Fruit fly (Drosophila melanogaster) whole organism, pupa: ENCODE data around the gene Tbc1d22.

Experiments
- CG13204 ChIP-seq: fragments of 200-800 bp; sonication (Bioruptor generic); optimal IDR thresholded peaks from 2 replicates; lab custom pipeline; 2018; ENCODE audit warnings: missing biosample characterization, mild to moderate bottlenecking, missing genetic modification characterization, moderate library complexity
- CG14655 ChIP-seq: fragments of 200-800 bp; sonication (Bioruptor generic); optimal IDR thresholded peaks from 3 replicates; lab custom pipeline; 2017; ENCODE audit warnings: mild to moderate bottlenecking, missing biosample characterization, missing genetic modification reagents, missing genetic modification characterization
- CG15710 ChIP-seq: fragments of 200-800 bp; sonication (Bioruptor generic); optimal IDR thresholded peaks from 2 replicates; lab custom pipeline; 2018; ENCODE audit warnings: missing biosample characterization, mild to moderate bottlenecking, missing genetic modification characterization, moderate library complexity
- CG4496 ChIP-seq: fragments of 200-800 bp; sonication (Bioruptor generic); IDR thresholded peaks from 3 replicates; pipeline ENCODE4 v1.3.6; 2022; ENCODE audit warnings: missing biosample characterization, missing genetic modification characterization
- CG8159 ChIP-seq: fragments of 200-800 bp; sonication (Bioruptor generic); optimal IDR thresholded peaks from 3 replicates; lab custom pipeline; 2018; ENCODE audit warnings: missing biosample characterization, mild to moderate bottlenecking, missing genetic modification characterization, moderate library complexity
- Ets98B ChIP-seq: fragments of 200-800 bp; sonication (Bioruptor generic); IDR thresholded peaks from 2 replicates; pipeline ENCODE4 v1.3.6; 2022; ENCODE audit warnings: missing biosample characterization, missing genetic modification characterization
- Pif1A ChIP-seq: fragments of 200-800 bp; sonication (Bioruptor generic); optimal IDR thresholded peaks from 3 replicates; lab custom pipeline; 2016; ENCODE audit warnings: missing biosample characterization, missing genetic modification characterization
- fd96Ca ChIP-seq: fragments of 200-800 bp; sonication (Bioruptor generic); IDR thresholded peaks from 3 replicates; pipeline ENCODE4 v1.3.6; 2022; ENCODE audit warnings: missing biosample characterization, missing genetic modification characterization
- rn ChIP-seq: fragments of 200-800 bp; sonication (Bioruptor generic); IDR thresholded peaks from 2 replicates; pipeline ENCODE4 v1.3.6; 2022; ENCODE audit warnings: missing biosample characterization, missing genetic modification characterization

dm6 chr3R:21071312-21071711 lies 30.7 kb upstream of the Tbc1d22 start:
- TF ChIP-seq CG15710 (no peak), CG14655 (GFP tag; lab: Kevin White, UChicago) (no peak), CG4496 (GFP tag; lab: Robert Waterston, UW) (no peak), rn (no peak), Ets98B (GFP tag; lab: Robert Waterston, UW) (no peak), CG8159 (no peak), CG13204 (GFP tag; lab: Kevin White, UChicago) (no peak), fd96Ca (GFP tag; lab: Robert Waterston, UW) (no peak), Pif1A (GFP tag; lab: Kevin White, UChicago) (no peak)
